Fruit fly (Drosophila melanogaster) whole organism, embryonic: ENCODE measurements around the gene CG42759.

Source experiments
- Adf1 ChIP-seq: fragments of 200-800 bp; sonication (Bioruptor generic); IDR thresholded peaks from 2 replicates; pipeline ENCODE4 v1.3.6; 2022; ENCODE audit warnings: missing biosample characterization, missing genetic modification characterization
- CG11085 ChIP-seq: fragments of 200-800 bp; sonication (Bioruptor generic); IDR thresholded peaks from 2 replicates; pipeline ENCODE4 v1.3.6; 2022; ENCODE audit warnings: missing biosample characterization, missing genetic modification characterization
- CG11093 ChIP-seq: fragments of 200-800 bp; sonication (Bioruptor generic); IDR thresholded peaks from 3 replicates; pipeline ENCODE4 v1.3.6; 2022; ENCODE audit warnings: missing biosample characterization, missing genetic modification characterization
- CG11560 ChIP-seq: fragments of 200-800 bp; sonication (Bioruptor generic); IDR thresholded peaks from 3 replicates; pipeline ENCODE4 v1.3.6; 2022; ENCODE audit warnings: missing biosample characterization, missing genetic modification characterization
- CG12659 ChIP-seq: fragments of 200-800 bp; sonication (Bioruptor generic); optimal IDR thresholded peaks from 3 replicates; lab custom pipeline; 2017; ENCODE audit warnings: mild to moderate bottlenecking, missing biosample characterization, missing genetic modification reagents, missing genetic modification characterization
- CG12769 ChIP-seq: fragments of 200-800 bp; sonication (Bioruptor generic); optimal IDR thresholded peaks from 2 replicates; lab custom pipeline; 2019; ENCODE audit warnings: missing biosample characterization, mild to moderate bottlenecking, missing genetic modification characterization, moderate library complexity
- CG15269 ChIP-seq: fragments of 200-800 bp; sonication (Bioruptor generic); optimal IDR thresholded peaks from 2 replicates; lab custom pipeline; 2018; ENCODE audit warnings: missing biosample characterization, mild to moderate bottlenecking, missing genetic modification characterization, moderate library complexity
- CG15479 ChIP-seq: fragments of 200-800 bp; sonication (Bioruptor generic); optimal IDR thresholded peaks from 3 replicates; lab custom pipeline; 2019; ENCODE audit warnings: missing biosample characterization, mild to moderate bottlenecking, missing genetic modification characterization, moderate library complexity
- CG17385 ChIP-seq: fragments of 200-800 bp; sonication (Bioruptor generic); optimal IDR thresholded peaks from 3 replicates; lab custom pipeline; 2018; ENCODE audit warnings: missing biosample characterization, mild to moderate bottlenecking, missing genetic modification characterization
- CG1792 ChIP-seq: fragments of 200-800 bp; sonication (Bioruptor generic); optimal IDR thresholded peaks from 2 replicates; lab custom pipeline; 2016; ENCODE audit warnings: missing biosample characterization, missing genetic modification characterization
- CG2116 ChIP-seq: fragments of 200-800 bp; sonication (Bioruptor generic); optimal IDR thresholded peaks from 3 replicates; lab custom pipeline; 2018; ENCODE audit warnings: missing biosample characterization, mild to moderate bottlenecking, missing genetic modification characterization
- CG7963 ChIP-seq: fragments of 200-800 bp; sonication (Bioruptor generic); IDR thresholded peaks from 3 replicates; pipeline ENCODE4 v1.3.6; 2022; ENCODE audit warnings: missing biosample characterization, missing genetic modification characterization; ENCODE audit not compliant: partially characterized antibody
- D19B ChIP-seq: fragments of 200-800 bp; sonication (Bioruptor generic); optimal IDR thresholded peaks from 2 replicates; lab custom pipeline; 2017; ENCODE audit warnings: missing biosample characterization, mild to moderate bottlenecking, missing genetic modification characterization
- Deaf1 ChIP-seq: fragments of 200-800 bp; optimal IDR thresholded peaks from 3 replicates; lab custom pipeline; 2019; ENCODE audit warnings: missing biosample characterization, mild to moderate bottlenecking, missing genetic modification characterization, moderate library complexity
- GATAe ChIP-seq: fragments of 200-800 bp; sonication (Bioruptor generic); conservative IDR thresholded peaks from 2 replicates; pipeline ENCODE4 v1.3.6; 2022; ENCODE audit warnings: missing biosample characterization, missing genetic modification characterization
- Med ChIP-seq: fragments of 200-800 bp; sonication (Bioruptor generic); peaks from one replicate; lab custom pipeline; 2016; ENCODE audit warnings: missing biosample characterization, missing genetic modification characterization, mild to moderate bottlenecking, inconsistent platforms, moderate library complexity
- Nf-YB ChIP-seq: fragments of 200-800 bp; sonication (Bioruptor generic); optimal IDR thresholded peaks from 3 replicates; lab custom pipeline; 2019; ENCODE audit warnings: missing biosample characterization, mild to moderate bottlenecking, missing genetic modification characterization, moderate library complexity
- Sin3A ChIP-seq: fragments of >200 bp; optimal IDR thresholded peaks from 2 replicates; lab custom pipeline; 2018
- Stat92E ChIP-seq, 3 experiments: fragments of >200 bp in 2 of 3; fragments of 200-800 bp in 1 of 3; sonication (Bioruptor generic) in 1 of 3; optimal IDR thresholded peaks; 2 replicates each; lab custom pipeline; 2017 to 2019; ENCODE audit warnings: missing biosample characterization in 3 of 3, missing genetic modification characterization in 3 of 3, mild to moderate bottlenecking in 1 of 3, moderate library complexity in 1 of 3
- amos ChIP-seq: fragments of 200-800 bp; sonication (Bioruptor generic); IDR thresholded peaks from 2 replicates; pipeline ENCODE4 v1.3.6; 2022; ENCODE audit warnings: missing biosample characterization, missing genetic modification characterization; ENCODE audit not compliant: partially characterized antibody
- bbx ChIP-seq: fragments of 200-800 bp; sonication (Bioruptor generic); IDR thresholded peaks from 2 replicates; pipeline ENCODE4 v1.3.6; 2022; ENCODE audit warnings: missing biosample characterization, missing genetic modification characterization; ENCODE audit not compliant: partially characterized antibody
- cg ChIP-seq: fragments of 200-800 bp; sonication (Bioruptor generic); optimal IDR thresholded peaks from 3 replicates; lab custom pipeline; 2019; ENCODE audit warnings: missing biosample characterization, mild to moderate bottlenecking, missing genetic modification characterization, moderate library complexity
- chinmo ChIP-seq: fragments of 200-800 bp; sonication (Bioruptor generic); IDR thresholded peaks from 4 replicates; pipeline ENCODE4 v1.3.6; 2022; ENCODE audit warnings: missing biosample characterization, missing genetic modification characterization; ENCODE audit not compliant: partially characterized antibody
- ci ChIP-seq: fragments of 200-800 bp; sonication (Bioruptor generic); IDR thresholded peaks from 3 replicates; pipeline ENCODE4 v1.3.6; 2022; ENCODE audit warnings: missing biosample characterization, missing genetic modification characterization
- crc ChIP-seq: fragments of 200-800 bp; sonication (Bioruptor generic); optimal IDR thresholded peaks from 2 replicates; lab custom pipeline; 2016; ENCODE audit warnings: missing biosample characterization, missing genetic modification characterization
- crol ChIP-seq: fragments of 200-800 bp; sonication (Bioruptor generic); IDR thresholded peaks from 2 replicates; pipeline ENCODE4 v1.3.6; 2022; ENCODE audit warnings: missing biosample characterization, missing genetic modification characterization
- eyg ChIP-seq: fragments of 200-800 bp; sonication (Bioruptor generic); optimal IDR thresholded peaks from 3 replicates; lab custom pipeline; 2016; ENCODE audit warnings: missing biosample characterization, missing genetic modification characterization
- fd102C ChIP-seq: fragments of 200-800 bp; sonication (Bioruptor generic); optimal IDR thresholded peaks from 2 replicates; lab custom pipeline; 2018; ENCODE audit warnings: missing biosample characterization, mild to moderate bottlenecking, missing genetic modification characterization, moderate library complexity
- nerfin-2 ChIP-seq: fragments of 200-800 bp; sonication (Bioruptor generic); IDR thresholded peaks from 2 replicates; pipeline ENCODE4 v1.3.6; 2022; ENCODE audit warnings: missing biosample characterization, missing genetic modification characterization; ENCODE audit not compliant: partially characterized antibody
- pb ChIP-seq: fragments of 200-800 bp; sonication (Bioruptor generic); optimal IDR thresholded peaks from 3 replicates; lab custom pipeline; 2016; ENCODE audit warnings: missing biosample characterization, missing genetic modification characterization
- row ChIP-seq: fragments of 200-800 bp; sonication (Bioruptor generic); IDR thresholded peaks from 3 replicates; pipeline ENCODE4 v1.3.6; 2022; ENCODE audit warnings: missing biosample characterization, missing genetic modification characterization
- sd ChIP-seq: fragments of 200-800 bp; sonication (Bioruptor generic); optimal IDR thresholded peaks from 3 replicates; lab custom pipeline; 2018; ENCODE audit warnings: missing biosample characterization, mild to moderate bottlenecking, missing genetic modification characterization, moderate library complexity
- sens ChIP-seq: fragments of 200-800 bp; sonication (Bioruptor generic); peaks from one replicate; lab custom pipeline; 2016; ENCODE audit warnings: missing biosample characterization, missing genetic modification characterization
- sr ChIP-seq: fragments of 200-800 bp; sonication (Bioruptor generic); IDR thresholded peaks from 3 replicates; pipeline ENCODE4 v1.3.6; 2022; ENCODE audit warnings: missing biosample characterization, missing genetic modification characterization
- ssp ChIP-seq: fragments of 200-800 bp; sonication (Bioruptor generic); IDR thresholded peaks from 2 replicates; pipeline ENCODE4 v1.3.6; 2022; ENCODE audit warnings: missing biosample characterization, missing genetic modification characterization
- vnd ChIP-seq: fragments of 200-800 bp; sonication (Bioruptor generic); IDR thresholded peaks from 3 replicates; pipeline ENCODE4 v1.3.6; 2022; ENCODE audit warnings: missing biosample characterization, missing genetic modification characterization; ENCODE audit not compliant: partially characterized antibody
- vvl ChIP-seq: fragments of 200-800 bp; sonication (Bioruptor generic); IDR thresholded peaks from 2 replicates; pipeline ENCODE4 v1.3.6; 2022; ENCODE audit warnings: missing biosample characterization, missing genetic modification characterization
- wdn ChIP-seq: fragments of 200-800 bp; sonication (Bioruptor generic); IDR thresholded peaks from 2 replicates; pipeline ENCODE4 v1.3.6; 2022; ENCODE audit warnings: missing biosample characterization, missing genetic modification characterization
- z ChIP-seq: fragments of 200-800 bp; sonication (Bioruptor generic); IDR thresholded peaks from 3 replicates; pipeline ENCODE4 v1.3.6; 2022; ENCODE audit warnings: missing biosample characterization, missing genetic modification characterization
- zfh2 ChIP-seq: fragments of 200-800 bp; sonication (Bioruptor generic); optimal IDR thresholded peaks from 2 replicates; lab custom pipeline; 2016; ENCODE audit warnings: missing biosample characterization, missing genetic modification characterization

Gene CG42759

DNA sequence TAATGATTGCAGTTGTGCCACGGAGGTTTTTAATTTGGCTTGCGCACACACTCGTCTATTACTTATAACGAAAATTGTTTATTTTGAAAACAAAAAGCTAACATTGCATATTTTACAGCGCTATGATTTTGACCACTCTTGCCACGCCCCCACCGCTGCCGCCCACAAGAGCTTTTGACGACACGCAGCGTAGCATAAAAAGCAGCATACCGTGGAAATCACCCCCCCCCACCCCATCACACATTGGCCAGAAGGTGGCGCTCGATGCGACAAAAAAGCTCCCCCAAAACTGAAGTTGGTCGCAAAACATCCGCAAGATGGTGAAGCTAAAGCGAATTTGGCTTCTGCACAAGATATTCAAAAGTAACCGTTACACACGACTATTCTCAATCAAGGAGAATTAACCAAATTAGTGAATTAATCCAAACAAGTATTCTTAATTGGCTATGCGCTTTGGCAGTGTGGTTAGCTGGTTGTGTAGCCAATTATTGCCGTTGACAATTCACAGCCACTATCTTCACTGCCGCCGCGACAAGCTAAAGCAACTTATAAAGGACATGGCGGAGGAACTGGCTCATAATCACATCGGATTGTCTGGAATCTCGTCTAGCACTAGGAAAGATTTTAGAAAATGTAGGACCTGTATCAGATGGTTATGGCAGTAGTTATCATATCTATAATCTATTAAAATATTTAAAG is 42.2 kb upstream of the CG42759 start (continued):
- TF ChIP-seq fd102C (GFP tag; lab: Kevin White, UChicago): no peak

DNA sequence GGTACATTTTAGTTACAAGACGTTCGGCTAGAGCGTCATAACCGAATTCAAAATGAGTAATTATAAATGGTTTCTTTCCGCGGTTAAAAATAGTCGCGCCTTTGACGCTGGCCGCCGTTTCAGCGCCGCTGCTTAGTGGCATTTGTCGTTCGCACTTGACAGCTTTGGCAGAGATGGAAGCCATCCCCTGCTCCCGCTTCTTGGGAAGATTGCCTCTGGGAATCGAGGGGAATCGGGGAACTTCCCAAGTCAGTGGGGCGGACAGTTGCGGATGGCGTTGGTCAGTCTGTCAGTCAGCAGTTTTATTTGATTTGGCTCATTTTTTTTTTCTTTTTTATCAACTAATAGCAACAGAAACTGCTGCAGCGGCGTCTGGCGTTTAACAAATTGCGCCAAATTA is 36.1 kb upstream of the CG42759 start:
- TF ChIP-seq CG15269 (tag; lab: Kevin White, UChicago): no peak
- TF ChIP-seq crol: 0 out of 2 replicates have a peak, but pooled peaks have one; percentile 22
- peak; percentile 58 for TF ChIP-seq CG12769
- peak; percentile 64 for TF ChIP-seq sens
- TF ChIP-seq CG11560 (tag; lab: Robert Waterston, UW): no peak
- no peak for TF ChIP-seq CG15479 (GFP tag; lab: Kevin White, UChicago)
- TF ChIP-seq CG12659 (GFP tag; lab: Kevin White, UChicago): no peak
- no peak for TF ChIP-seq Stat92E (GFP tag; optimal IDR thresholded peaks at IDR 0.05; lab: Kevin White, UChicago)
- TF ChIP-seq sd (tag; lab: Kevin White, UChicago): no peak
- TF ChIP-seq CG11093: no peak
- TF ChIP-seq amos: no peak
- no peak for TF ChIP-seq Sin3A (lab: Kevin White, UChicago)
- no peak for TF ChIP-seq crc (GFP tag; lab: Kevin White, UChicago)
- TF ChIP-seq ci (GFP tag; lab: Robert Waterston, UW): 0 out of 3 replicates have a peak, but pooled peaks have one; percentile 15

DNA sequence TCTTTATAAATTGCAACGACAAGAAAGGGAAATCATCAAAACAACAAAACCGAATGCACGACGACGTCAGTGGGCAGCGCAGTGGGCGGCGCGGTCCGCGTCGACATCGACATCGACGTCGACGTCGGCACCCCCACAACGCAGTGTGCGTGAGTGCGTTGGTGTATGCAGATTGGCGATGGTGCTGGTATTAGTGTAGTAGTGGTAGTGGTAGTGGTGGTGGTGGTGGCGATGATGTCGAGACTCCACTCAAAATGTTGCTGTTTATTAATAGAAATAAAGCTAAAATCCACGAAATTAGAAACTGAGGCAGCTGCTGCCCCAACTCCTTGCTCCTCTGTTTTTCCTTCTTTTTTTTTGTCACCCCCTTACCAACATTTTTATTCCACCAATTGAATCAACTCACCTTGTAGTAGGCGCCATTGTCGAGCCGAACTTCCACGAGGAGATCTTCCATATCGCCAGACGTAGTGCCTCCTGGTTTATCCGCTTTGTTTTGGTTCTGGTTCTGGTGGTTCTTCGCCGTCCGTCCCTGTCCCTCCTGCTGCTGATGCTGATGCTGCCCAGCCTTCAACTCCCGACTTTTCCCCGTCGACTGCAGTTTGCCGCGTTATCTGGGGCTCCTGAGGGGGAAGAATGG is 34.5 kb upstream of the CG42759 start:
- TF ChIP-seq nerfin-2 (GFP tag; lab: Robert Waterston, UW): 0 out of 2 replicates have a peak, but pooled peaks have one; percentile 27
- TF ChIP-seq Nf-YB (GFP tag; lab: Kevin White, UChicago): peak; percentile 56
- TF ChIP-seq sr (GFP tag; lab: Robert Waterston, UW): peak; percentile 94
- TF ChIP-seq CG7963 (GFP tag; lab: Robert Waterston, UW): 0 out of 3 replicates have a peak, but pooled peaks have one; percentile 11
- TF ChIP-seq D19B (GFP tag; lab: Kevin White, UChicago): no peak
- TF ChIP-seq bbx (GFP tag; lab: Robert Waterston, UW): peak; percentile 46; the same call in 1 of the 2 replicates
- no peak for TF ChIP-seq vnd
- peak; percentile 37; the same call in 2 of the 3 replicates for TF ChIP-seq row (GFP tag; lab: Robert Waterston, UW)
- TF ChIP-seq chinmo (GFP tag; lab: Robert Waterston, UW): peak; percentile 29; the same call in 1 of the 4 replicates
- TF ChIP-seq CG17385 (GFP tag; lab: Kevin White, UChicago): peak; percentile 37
- no peak for TF ChIP-seq zfh2 (GFP tag; lab: Kevin White, UChicago)
- TF ChIP-seq crol: peak; percentile 51
- peak; percentile 50 for TF ChIP-seq ssp (GFP tag; lab: Robert Waterston, UW)
- no peak for TF ChIP-seq pb (GFP tag; lab: Kevin White, UChicago)
- TF ChIP-seq CG11085: no peak
- no peak for TF ChIP-seq CG1792 (GFP tag; lab: Kevin White, UChicago)
- TF ChIP-seq z: peak; percentile 82
- 0 out of 2 replicates have a peak, but pooled peaks have one; percentile 15 for TF ChIP-seq vvl (GFP tag; lab: Robert Waterston, UW)
- peak; percentile 97 for TF ChIP-seq Adf1
- 0 out of 2 replicates have a peak, but pooled peaks have one; percentile 9 for TF ChIP-seq wdn (GFP tag; lab: Robert Waterston, UW)
- peak; percentile 4 for TF ChIP-seq CG12769
- TF ChIP-seq eyg (GFP tag; lab: Kevin White, UChicago): no peak
- peak; percentile 3 for TF ChIP-seq CG2116 (GFP tag; lab: Kevin White, UChicago)
- no peak for TF ChIP-seq GATAe
- TF ChIP-seq Med: peak; percentile 64
- peak; percentile 91 for TF ChIP-seq cg (GFP tag; lab: Kevin White, UChicago)
- TF ChIP-seq Deaf1 (tag; lab: Kevin White, UChicago): peak; percentile 24
